Fruit fly (Drosophila melanogaster) whole organism, embryonic: ENCODE data around the gene CG5446.

Source experiments
- ATbp ChIP-seq: fragments of 200-800 bp; sonication (Bioruptor generic); optimal IDR thresholded peaks from 2 replicates; lab custom pipeline; 2017; ENCODE audit warnings: missing biosample characterization, mild to moderate bottlenecking, missing genetic modification characterization, missing genetic modification reagents
- Abd-B ChIP-seq: fragments of 200-800 bp; sonication (Bioruptor generic); optimal IDR thresholded peaks from 2 replicates; lab custom pipeline; 2018; ENCODE audit warnings: missing biosample characterization, mild to moderate bottlenecking, missing genetic modification characterization, moderate library complexity
- Atf-2 ChIP-seq: fragments of 200-800 bp; sonication (Bioruptor generic); optimal IDR thresholded peaks from 2 replicates; lab custom pipeline; 2016; ENCODE audit warnings: missing biosample characterization, missing genetic modification characterization
- Bdp1 ChIP-seq: fragments of 200-800 bp; sonication (Bioruptor generic); optimal IDR thresholded peaks from 3 replicates; lab custom pipeline; 2016; ENCODE audit warnings: missing biosample characterization, missing genetic modification characterization
- CG10274 ChIP-seq: fragments of 200-800 bp; sonication (Bioruptor generic); optimal IDR thresholded peaks from 3 replicates; lab custom pipeline; 2017; ENCODE audit warnings: missing biosample characterization, mild to moderate bottlenecking, missing genetic modification characterization
- CG10959 ChIP-seq: fragments of 200-800 bp; sonication (Bioruptor generic); IDR thresholded peaks from 2 replicates; pipeline ENCODE4 v1.3.6; 2022; ENCODE audit warnings: missing biosample characterization, missing genetic modification characterization
- CG12236 ChIP-seq: fragments of 200-800 bp; sonication (Bioruptor generic); optimal IDR thresholded peaks from 2 replicates; lab custom pipeline; 2016; ENCODE audit warnings: missing biosample characterization, missing genetic modification characterization
- CG13424 ChIP-seq: fragments of 200-800 bp; sonication (Bioruptor generic); optimal IDR thresholded peaks from 2 replicates; lab custom pipeline; 2019; ENCODE audit warnings: missing biosample characterization, mild to moderate bottlenecking, missing genetic modification characterization, moderate library complexity
- CG15479 ChIP-seq: fragments of 200-800 bp; sonication (Bioruptor generic); optimal IDR thresholded peaks from 3 replicates; lab custom pipeline; 2019; ENCODE audit warnings: missing biosample characterization, mild to moderate bottlenecking, missing genetic modification characterization, moderate library complexity
- CG1602 ChIP-seq: fragments of 200-800 bp; sonication (Bioruptor generic); optimal IDR thresholded peaks from 3 replicates; lab custom pipeline; 2016; ENCODE audit warnings: missing biosample characterization, missing genetic modification characterization
- CG17361 ChIP-seq: fragments of 200-800 bp; sonication (Bioruptor generic); IDR thresholded peaks from 3 replicates; pipeline ENCODE4 v1.3.6; 2022; ENCODE audit warnings: missing biosample characterization, missing genetic modification characterization
- CG18599 ChIP-seq: fragments of 200-800 bp; sonication (Bioruptor generic); optimal IDR thresholded peaks from 3 replicates; lab custom pipeline; 2017; ENCODE audit warnings: missing biosample characterization, missing genetic modification characterization, mild to moderate bottlenecking, moderate library complexity, missing genetic modification reagents
- CG18764 ChIP-seq: fragments of 200-800 bp; sonication (Bioruptor generic); optimal IDR thresholded peaks from 3 replicates; lab custom pipeline; 2016; ENCODE audit warnings: missing biosample characterization, missing genetic modification characterization
- CG30431 ChIP-seq: fragments of 200-800 bp; sonication (Bioruptor generic); optimal IDR thresholded peaks from 2 replicates; lab custom pipeline; 2017; ENCODE audit warnings: missing biosample characterization, missing genetic modification characterization
- CG31365 ChIP-seq: fragments of 200-800 bp; sonication (Bioruptor generic); optimal IDR thresholded peaks from 2 replicates; lab custom pipeline; 2018; ENCODE audit warnings: missing biosample characterization, mild to moderate bottlenecking, missing genetic modification characterization
- CG3838 ChIP-seq: fragments of 200-800 bp; sonication (Bioruptor generic); optimal IDR thresholded peaks from 3 replicates; lab custom pipeline; 2016; ENCODE audit warnings: missing biosample characterization, missing genetic modification characterization
- CG5953 ChIP-seq: fragments of 200-800 bp; sonication (Bioruptor generic); IDR thresholded peaks from 2 replicates; pipeline ENCODE4 v1.3.6; 2022; ENCODE audit warnings: missing biosample characterization, missing genetic modification characterization
- CG6791 ChIP-seq: fragments of 200-800 bp; sonication (Bioruptor generic); IDR thresholded peaks from 3 replicates; pipeline ENCODE4 v1.3.6; 2022; ENCODE audit warnings: missing biosample characterization, missing genetic modification characterization; ENCODE audit not compliant: partially characterized antibody
- CG8359 ChIP-seq: fragments of 200-800 bp; sonication (Bioruptor generic); optimal IDR thresholded peaks from 2 replicates; lab custom pipeline; 2017; ENCODE audit warnings: missing biosample characterization, mild to moderate bottlenecking, missing genetic modification characterization, borderline replicate concordance
- CG9817 ChIP-seq: fragments of 200-800 bp; sonication (Bioruptor generic); optimal IDR thresholded peaks from 2 replicates; lab custom pipeline; 2018; ENCODE audit warnings: missing biosample characterization, mild to moderate bottlenecking, missing genetic modification characterization, moderate library complexity
- CrebB ChIP-seq: fragments of 200-800 bp; sonication (Bioruptor generic); optimal IDR thresholded peaks from 3 replicates; lab custom pipeline; 2018; ENCODE audit warnings: missing biosample characterization, mild to moderate bottlenecking, missing genetic modification characterization
- Dref ChIP-seq: fragments of 200-800 bp; sonication (Bioruptor generic); IDR thresholded peaks from 2 replicates; pipeline ENCODE4 v1.3.6; 2022; ENCODE audit warnings: missing biosample characterization, missing genetic modification characterization
- HLHmδ ChIP-seq: fragments of 200-800 bp; sonication (Bioruptor generic); optimal IDR thresholded peaks from 2 replicates; lab custom pipeline; 2018; ENCODE audit warnings: missing biosample characterization, mild to moderate bottlenecking, missing genetic modification characterization, moderate library complexity
- Hsf ChIP-seq: fragments of 200-800 bp; sonication (Bioruptor generic); optimal IDR thresholded peaks from 3 replicates; lab custom pipeline; 2016; ENCODE audit warnings: missing biosample characterization, missing genetic modification characterization
- MBD-R2 ChIP-seq: fragments of 200-800 bp; sonication (Bioruptor generic); IDR thresholded peaks from 2 replicates; pipeline ENCODE4 v1.3.6; 2022; ENCODE audit warnings: missing biosample characterization, missing genetic modification characterization
- NFAT ChIP-seq: fragments of 200-800 bp; sonication (Bioruptor generic); IDR thresholded peaks from 2 replicates; pipeline ENCODE4 v1.3.6; 2022; ENCODE audit warnings: missing biosample characterization, missing genetic modification characterization
- Neu2 ChIP-seq: fragments of 200-800 bp; sonication (Bioruptor generic); optimal IDR thresholded peaks from 3 replicates; lab custom pipeline; 2016; ENCODE audit warnings: missing biosample characterization, missing genetic modification characterization, borderline replicate concordance
- Optix ChIP-seq: fragments of 200-800 bp; sonication (Bioruptor generic); IDR thresholded peaks from 3 replicates; pipeline ENCODE4 v1.3.6; 2022; ENCODE audit warnings: missing biosample characterization, missing genetic modification characterization
- Pdp1 ChIP-seq, 2 experiments: fragments of 200-800 bp; sonication (Bioruptor generic); optimal IDR thresholded peaks; 3 replicates each; lab custom pipeline; 2016; ENCODE audit warnings: missing biosample characterization in 2 of 2, missing genetic modification characterization in 2 of 2, mild to moderate bottlenecking in 1 of 2, moderate library complexity in 1 of 2
- bowl ChIP-seq: fragments of 200-800 bp; sonication (Bioruptor generic); IDR thresholded peaks from 2 replicates; pipeline ENCODE4 v1.3.6; 2022; ENCODE audit warnings: missing biosample characterization, missing genetic modification characterization
- cad ChIP-seq: fragments of >200 bp; optimal IDR thresholded peaks from 2 replicates; lab custom pipeline; 2017; ENCODE audit warnings: missing biosample characterization, missing genetic modification characterization
- cas ChIP-seq: fragments of 200-800 bp; sonication (Bioruptor generic); IDR thresholded peaks from 2 replicates; pipeline ENCODE4 v1.3.6; 2022; ENCODE audit warnings: missing biosample characterization, missing genetic modification characterization
- ftz-f1 ChIP-seq: fragments of 200-800 bp; sonication (Bioruptor generic); optimal IDR thresholded peaks from 2 replicates; lab custom pipeline; 2016; ENCODE audit warnings: missing biosample characterization, missing genetic modification characterization
- gce ChIP-seq: fragments of 200-800 bp; sonication (Bioruptor generic); IDR thresholded peaks from 3 replicates; pipeline ENCODE4 v1.3.6; 2022; ENCODE audit warnings: missing biosample characterization, missing genetic modification characterization
- grau ChIP-seq: fragments of 200-800 bp; optimal IDR thresholded peaks from 3 replicates; lab custom pipeline; 2019; ENCODE audit warnings: missing biosample characterization, mild to moderate bottlenecking, missing genetic modification characterization, moderate library complexity
- lmd ChIP-seq: fragments of 200-800 bp; sonication (Bioruptor generic); IDR thresholded peaks from 2 replicates; pipeline ENCODE4 v1.3.6; 2022; ENCODE audit warnings: missing biosample characterization, missing genetic modification characterization
- lola ChIP-seq, 3 experiments: fragments of >200 bp in 2 of 3; fragments of 200-800 bp in 1 of 3; sonication (Bioruptor generic) in 1 of 3; optimal IDR thresholded peaks; 2 replicates each; lab custom pipeline; 2017 to 2019; ENCODE audit warnings: missing biosample characterization in 3 of 3, missing genetic modification characterization in 3 of 3, mild to moderate bottlenecking in 1 of 3, moderate library complexity in 1 of 3
- luna ChIP-seq: fragments of 200-800 bp; sonication (Bioruptor generic); optimal IDR thresholded peaks from 2 replicates; lab custom pipeline; 2016; ENCODE audit warnings: missing biosample characterization, missing genetic modification characterization
- maf-S ChIP-seq: fragments of 200-800 bp; sonication (Bioruptor generic); optimal IDR thresholded peaks from 2 replicates; lab custom pipeline; 2016; ENCODE audit warnings: missing biosample characterization, missing genetic modification characterization
- nom ChIP-seq: fragments of 200-800 bp; sonication (Bioruptor generic); optimal IDR thresholded peaks from 2 replicates; lab custom pipeline; 2017; ENCODE audit warnings: missing biosample characterization, missing genetic modification characterization, mild to moderate bottlenecking, moderate library complexity, missing genetic modification reagents
- pho ChIP-seq: fragments of 200-800 bp; sonication (Bioruptor generic); optimal IDR thresholded peaks from 2 replicates; lab custom pipeline; 2016; ENCODE audit warnings: missing biosample characterization, missing genetic modification characterization
- pum ChIP-seq: fragments of 200-800 bp; sonication (Bioruptor generic); optimal IDR thresholded peaks from 2 replicates; lab custom pipeline; 2016; ENCODE audit warnings: missing biosample characterization, missing genetic modification characterization
- rib ChIP-seq: fragments of 200-800 bp; sonication (Bioruptor generic); IDR thresholded peaks from 2 replicates; pipeline ENCODE4 v1.3.6; 2022; ENCODE audit warnings: missing biosample characterization, missing genetic modification characterization
- salm ChIP-seq: fragments of 200-800 bp; sonication (Bioruptor generic); optimal IDR thresholded peaks from 2 replicates; lab custom pipeline; 2018; ENCODE audit warnings: missing biosample characterization, mild to moderate bottlenecking, missing genetic modification characterization
- sens ChIP-seq: fragments of 200-800 bp; sonication (Bioruptor generic); peaks from one replicate; lab custom pipeline; 2016; ENCODE audit warnings: missing biosample characterization, missing genetic modification characterization
- slou ChIP-seq: fragments of 200-800 bp; sonication (Bioruptor generic); optimal IDR thresholded peaks from 3 replicates; lab custom pipeline; 2016; ENCODE audit warnings: missing biosample characterization, missing genetic modification characterization
- sqz ChIP-seq: fragments of 200-800 bp; sonication (Bioruptor generic); optimal IDR thresholded peaks from 3 replicates; lab custom pipeline; 2018; ENCODE audit warnings: missing biosample characterization, mild to moderate bottlenecking, missing genetic modification characterization
- sr ChIP-seq: fragments of 200-800 bp; sonication (Bioruptor generic); IDR thresholded peaks from 3 replicates; pipeline ENCODE4 v1.3.6; 2022; ENCODE audit warnings: missing biosample characterization, missing genetic modification characterization
- tll ChIP-seq, 2 experiments: fragments of 200-800 bp in 1 of 2; fragments of >200 bp in 1 of 2; sonication (Bioruptor generic) in 1 of 2; optimal IDR thresholded peaks; 2 replicates each; lab custom pipeline; 2017 to 2019; ENCODE audit warnings: missing biosample characterization in 2 of 2, missing genetic modification characterization in 2 of 2, mild to moderate bottlenecking in 1 of 2, moderate library complexity in 1 of 2
- tna ChIP-seq: fragments of 200-800 bp; sonication (Bioruptor generic); IDR thresholded peaks from 2 replicates; pipeline ENCODE4 v1.3.6; 2022; ENCODE audit warnings: missing biosample characterization, missing genetic modification characterization; ENCODE audit not compliant: partially characterized antibody
- vfl ChIP-seq: fragments of 200-800 bp; sonication (Bioruptor generic); optimal IDR thresholded peaks from 2 replicates; lab custom pipeline; 2016; ENCODE audit warnings: missing biosample characterization, missing genetic modification characterization
- wdn ChIP-seq: fragments of 200-800 bp; sonication (Bioruptor generic); IDR thresholded peaks from 2 replicates; pipeline ENCODE4 v1.3.6; 2022; ENCODE audit warnings: missing biosample characterization, missing genetic modification characterization

The CG5446 gene

DNA sequence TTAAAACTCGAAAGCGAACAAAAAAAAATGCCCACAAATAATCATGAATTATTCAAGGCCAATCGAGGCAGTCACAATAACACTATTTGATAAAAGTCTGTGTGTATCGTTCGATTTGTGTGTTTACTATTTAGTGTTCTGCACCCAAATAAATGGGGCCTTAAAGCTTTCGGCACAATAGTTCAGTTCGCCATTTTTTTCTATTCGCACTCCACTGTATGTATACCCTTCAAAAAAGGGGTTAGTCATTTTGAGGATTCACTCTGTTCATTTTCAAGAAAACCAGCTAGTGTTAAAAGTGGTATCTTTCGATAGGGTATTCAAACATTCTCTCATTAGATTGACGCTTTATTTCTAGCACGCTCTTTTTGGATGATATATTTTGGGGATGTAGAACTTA lies 40.2 kb upstream of the CG5446 start (continued):
- TF ChIP-seq nom, result no peak
- TF ChIP-seq CG5953 (GFP tag; lab: Robert Waterston, UW), result no peak
- TF ChIP-seq cas (GFP tag; lab: Robert Waterston, UW), result 0 out of 2 replicates have a peak, but pooled peaks have one; percentile 19
- no peak for TF ChIP-seq Abd-B (GFP tag; lab: Kevin White, UChicago)
- TF ChIP-seq CG13424 (tag; lab: Kevin White, UChicago), result peak; percentile 50
- TF ChIP-seq CG18599, result peak; percentile 84
- TF ChIP-seq CG30431 (GFP tag; lab: Kevin White, UChicago), result no peak
- peak; percentile 29 for TF ChIP-seq Atf-2
- TF ChIP-seq CG18764 (GFP tag; lab: Kevin White, UChicago), result no peak
- no peak for TF ChIP-seq CG6791 (GFP tag; lab: Robert Waterston, UW)
- TF ChIP-seq CG10274 (GFP tag; lab: Kevin White, UChicago), result peak; percentile 22
- no peak for TF ChIP-seq CG12236
- peak; percentile 44; the same call in 1 of the 2 replicates for TF ChIP-seq lmd (GFP tag; lab: Robert Waterston, UW)
- no peak for TF ChIP-seq gce (GFP tag; lab: Robert Waterston, UW)
- TF ChIP-seq Neu2 (GFP tag; lab: Kevin White, UChicago), result no peak
- TF ChIP-seq wdn, result peak; percentile 67; the same call in 1 of the 2 replicates
- no peak for TF ChIP-seq luna (GFP tag; lab: Kevin White, UChicago)
- TF ChIP-seq NFAT, result peak; percentile 84
- no peak for TF ChIP-seq CG3838 (GFP tag; lab: Kevin White, UChicago)
- no peak for TF ChIP-seq slou (GFP tag; lab: Kevin White, UChicago)
- no peak for TF ChIP-seq Bdp1 (GFP tag; lab: Kevin White, UChicago)
- no peak for TF ChIP-seq lola (GFP tag; optimal IDR thresholded peaks at IDR 0.05; lab: Kevin White, UChicago)
- TF ChIP-seq ATbp (GFP tag; lab: Kevin White, UChicago), result no peak
- TF ChIP-seq bowl (GFP tag; lab: Robert Waterston, UW), result peak; percentile 21; the same call in 1 of the 2 replicates
- TF ChIP-seq sr (GFP tag; lab: Robert Waterston, UW), result no peak
- TF ChIP-seq ftz-f1 (GFP tag; lab: Kevin White, UChicago), result peak; percentile 76
- peak; percentile 12 for TF ChIP-seq CrebB
- TF ChIP-seq sqz (GFP tag; lab: Kevin White, UChicago), result peak; percentile 49
- peak; percentile 38 to 39 for TF ChIP-seq Pdp1 (GFP tag; optimal IDR thresholded peaks at IDR 0.05; lab: Kevin White, UChicago)
- no peak for TF ChIP-seq salm (tag; lab: Kevin White, UChicago)
- no peak for TF ChIP-seq CG31365 (tag; lab: Kevin White, UChicago)
- TF ChIP-seq grau, result peak; percentile 60
- peak; percentile 66 for TF ChIP-seq CG9817 (tag; lab: Kevin White, UChicago)
- TF ChIP-seq MBD-R2 (GFP tag; lab: Robert Waterston, UW), result peak; percentile 43; the same call in 1 of the 2 replicates
- peak; percentile 67 for TF ChIP-seq pho
- TF ChIP-seq Optix (GFP tag; lab: Robert Waterston, UW), result 0 out of 3 replicates have a peak, but pooled peaks have one; percentile 28
- TF ChIP-seq CG8359 (GFP tag; lab: Kevin White, UChicago), result no peak
- TF ChIP-seq Hsf (GFP tag; lab: Kevin White, UChicago), result peak; percentile 35
- no peak for TF ChIP-seq Dref (GFP tag; lab: Robert Waterston, UW)

DNA sequence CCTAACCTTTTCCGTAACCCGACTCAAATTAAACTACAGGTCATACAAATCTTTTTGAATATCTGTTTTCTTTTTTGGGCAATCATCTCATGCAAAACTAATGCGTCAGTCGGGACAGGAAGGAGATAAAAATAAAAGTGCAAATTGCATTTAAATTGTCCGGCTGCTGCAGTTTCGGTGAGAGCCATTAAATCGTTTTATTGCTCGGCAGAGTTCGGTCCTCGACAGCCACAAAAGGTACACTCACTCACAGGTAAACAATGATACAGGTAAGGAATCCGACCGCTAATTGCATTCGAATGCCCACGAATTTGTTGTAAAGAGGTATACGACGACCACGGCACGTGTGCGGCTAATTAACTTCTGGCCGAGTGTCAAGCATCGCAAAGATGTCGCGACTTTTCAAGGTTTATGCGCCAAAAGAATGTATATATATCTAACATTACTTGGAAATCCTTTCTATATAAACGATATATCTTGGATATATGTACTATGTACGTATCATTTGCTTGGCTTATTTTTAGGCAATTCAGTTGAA lies 39.1 kb upstream of the CG5446 start:
- TF ChIP-seq CG1602 (GFP tag; lab: Kevin White, UChicago) (no peak), HLHmδ (GFP tag; lab: Kevin White, UChicago) (no peak), cad (peak; percentile 93), sens (GFP tag; lab: Kevin White, UChicago) (peak; percentile 80), maf-S (no peak), CG15479 (GFP tag; lab: Kevin White, UChicago) (peak; percentile 85), CG17361 (GFP tag; lab: Robert Waterston, UW) (no peak), rib (GFP tag; lab: Robert Waterston, UW) (0 out of 2 replicates have a peak, but pooled peaks have one; percentile 45), vfl (GFP tag; lab: Kevin White, UChicago) (no peak), CG10959 (GFP tag; lab: Robert Waterston, UW) (no peak), pum (no peak), tll (GFP tag; optimal IDR thresholded peaks at IDR 0.05; lab: Kevin White, UChicago) (peak in 1 of 2 experiments; percentile 98), tna (GFP tag; lab: Robert Waterston, UW) (peak; percentile 12; the same call in 1 of the 2 replicates)
